Worm (Caenorhabditis elegans) whole organism, mixed stage, embryonic: Measurements from ENCODE around the gene F54D5.7.

Experiments used
- blmp-1 ChIP-seq: fragments of 150-350 bp; optimal IDR thresholded peaks from 2 replicates; lab custom pipeline; 2014; ENCODE audit warnings: missing biosample characterization, missing genetic modification characterization
- elt-3 ChIP-seq: fragments of 150-350 bp; optimal IDR thresholded peaks from 2 replicates; lab custom pipeline; 2014; ENCODE audit warnings: missing biosample characterization, missing genetic modification characterization
- nhr-76 ChIP-seq: sonication (generic microtip); optimal IDR thresholded peaks from 2 replicates; lab custom pipeline; 2017; ENCODE audit warnings: missing biosample characterization, missing genetic modification characterization
- snpc-4 ChIP-seq: fragments of 150-350 bp; optimal IDR thresholded peaks from 2 replicates; lab custom pipeline; 2014; ENCODE audit warnings: missing biosample characterization, missing genetic modification characterization
- sptf-1 ChIP-seq: sonication (generic microtip); optimal IDR thresholded peaks from 2 replicates; lab custom pipeline; 2017; ENCODE audit warnings: mild to moderate bottlenecking, missing genetic modification characterization, moderate library complexity, missing compliant biosample characterization
- zip-8 ChIP-seq: fragments of 150-350 bp; optimal IDR thresholded peaks from 2 replicates; lab custom pipeline; 2014; ENCODE audit warnings: missing biosample characterization, missing genetic modification characterization

DNA sequence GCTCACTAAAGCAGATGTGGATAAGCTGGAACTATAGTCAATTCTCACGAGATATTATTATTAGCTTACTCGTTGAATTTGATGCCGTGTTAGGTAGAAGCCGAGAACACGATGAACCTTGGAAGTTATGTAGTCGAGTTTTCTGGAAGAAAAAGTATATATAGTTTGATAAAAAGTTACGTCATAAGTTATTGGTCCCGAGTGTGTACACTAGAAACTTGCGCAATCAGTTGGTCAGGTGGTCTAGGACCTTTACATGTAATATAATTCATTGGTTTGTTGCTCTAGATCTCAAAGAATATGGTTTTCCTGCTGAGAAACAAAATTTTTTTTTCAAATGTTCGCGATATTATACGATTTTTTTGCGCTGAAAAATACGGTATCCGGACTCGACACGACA is 11.4 kb upstream of the F54D5.7 start:
- TF ChIP-seq sptf-1 (tag; lab: Kevin White, UChicago) (no peak), blmp-1 (tag; lab: Kevin White, UChicago) (no peak), snpc-4 (tag; lab: Kevin White, UChicago) (no peak), zip-8 (tag; lab: Kevin White, UChicago) (peak; percentile 99), elt-3 (tag; lab: Kevin White, UChicago) (no peak), nhr-76 (tag; lab: Kevin White, UChicago) (no peak)
